Worm (Caenorhabditis elegans) whole organism, L1 larva: ENCODE data around the gene F59E12.8.

Source experiments
- C04F5.9 ChIP-seq: sonication (generic microtip); optimal IDR thresholded peaks from 2 replicates; lab custom pipeline; 2016; ENCODE audit warnings: missing genetic modification characterization, missing compliant biosample characterization
- ama-1 ChIP-seq: fragments of 150-350 bp; optimal IDR thresholded peaks from 2 replicates; lab custom pipeline; 2014
- efl-1 ChIP-seq, 4 experiments: fragments of 150-350 bp; optimal IDR thresholded peaks in 3 of 4; peaks in 1 of 4; 1 replicate in 1 of 4; 2 replicates in 3 of 4; lab custom pipeline; 2014; ENCODE audit warnings: missing biosample characterization in 2 of 4, missing genetic modification characterization in 2 of 4, missing genetic modification reagents in 2 of 4
- elt-2 ChIP-seq: sonication (generic microtip); optimal IDR thresholded peaks from 2 replicates; lab custom pipeline; 2016; ENCODE audit warnings: missing genetic modification characterization, mild to moderate bottlenecking, inconsistent platforms, missing compliant biosample characterization, missing genetic modification reagents
- fkh-10 ChIP-seq: sonication (generic microtip); optimal IDR thresholded peaks from 2 replicates; lab custom pipeline; 2017; ENCODE audit warnings: missing biosample characterization, missing genetic modification reagents, missing genetic modification characterization
- nhr-237 ChIP-seq: fragments of 150-350 bp; optimal IDR thresholded peaks from 2 replicates; lab custom pipeline; 2014; ENCODE audit warnings: missing biosample characterization, missing genetic modification characterization
- nhr-76 ChIP-seq: sonication (generic microtip); optimal IDR thresholded peaks from 2 replicates; lab custom pipeline; 2017; ENCODE audit warnings: missing biosample characterization, missing genetic modification characterization
- pag-3 ChIP-seq: sonication (generic microtip); optimal IDR thresholded peaks from 2 replicates; lab custom pipeline; 2017; ENCODE audit warnings: missing genetic modification characterization, mild to moderate bottlenecking, missing compliant biosample characterization, antibody characterized with exemption, borderline replicate concordance; ENCODE audit not compliant: insufficient read depth
- rnt-1 ChIP-seq: sonication (generic microtip); optimal IDR thresholded peaks from 2 replicates; lab custom pipeline; 2016; ENCODE audit warnings: mild to moderate bottlenecking, missing genetic modification characterization, moderate library complexity, missing compliant biosample characterization
- snpc-4 ChIP-seq: fragments of 150-350 bp; optimal IDR thresholded peaks from 2 replicates; lab custom pipeline; 2014; ENCODE audit warnings: missing biosample characterization, missing genetic modification characterization
- swsn-7 ChIP-seq: sonication (generic microtip); optimal IDR thresholded peaks from 2 replicates; lab custom pipeline; 2016; ENCODE audit warnings: missing genetic modification characterization, missing compliant biosample characterization
- tbx-2 ChIP-seq: sonication (generic microtip); optimal IDR thresholded peaks from 2 replicates; lab custom pipeline; 2016; ENCODE audit warnings: missing genetic modification characterization, missing compliant biosample characterization
- ztf-4 ChIP-seq: fragments of 150-350 bp; optimal IDR thresholded peaks from 2 replicates; lab custom pipeline; 2014; ENCODE audit warnings: missing biosample characterization, missing genetic modification characterization

DNA sequence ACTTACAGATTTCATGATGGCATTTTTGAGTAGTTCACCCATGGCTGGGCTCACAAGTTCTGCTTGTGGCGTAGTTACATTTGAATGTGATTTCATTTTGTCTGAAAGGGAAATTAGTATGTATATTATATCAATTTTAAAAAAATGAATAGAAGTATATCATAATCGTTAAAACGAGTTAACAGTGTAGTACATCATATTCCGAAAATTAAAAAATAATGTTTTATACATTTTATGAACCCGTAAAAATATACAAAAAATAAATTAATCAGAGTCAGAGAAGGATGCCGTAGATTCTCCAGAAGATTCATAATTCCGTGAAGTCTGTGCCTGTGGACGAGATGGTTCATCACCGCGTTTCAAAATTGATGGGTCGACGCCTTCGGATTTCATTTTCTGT, 10.2 kb upstream of the F59E12.8 start, which contains the start of gene F59E12.9:
- TF ChIP-seq nhr-237 (tag; lab: Kevin White, UChicago) = no peak
- no peak for TF ChIP-seq tbx-2 (tag; lab: Kevin White, UChicago)
- TF ChIP-seq fkh-10 (GFP tag; lab: Kevin White, UChicago) = no peak
- no peak for TF ChIP-seq elt-2 (tag; lab: Kevin White, UChicago)
- TF ChIP-seq snpc-4 (tag; lab: Kevin White, UChicago) = no peak
- TF ChIP-seq swsn-7 (tag; lab: Kevin White, UChicago) = no peak
- TF ChIP-seq nhr-76 (tag; lab: Kevin White, UChicago) = no peak
- TF ChIP-seq C04F5.9 = no peak
- TF ChIP-seq rnt-1 (tag; lab: Kevin White, UChicago) = no peak
- TF ChIP-seq efl-1 (optimal IDR thresholded peaks at IDR 0.05; lab: Kevin White, UChicago) = no peak
- TF ChIP-seq efl-1 (GFP tag; optimal IDR thresholded peaks at IDR 0.05 in 1 of 2; lab: Kevin White, UChicago) = no peak
- no peak for TF ChIP-seq pag-3 (tag; lab: Kevin White, UChicago)
- no peak for TF ChIP-seq ama-1 (lab: Kevin White, UChicago)
- TF ChIP-seq ztf-4 (tag; lab: Kevin White, UChicago) = no peak
